Worm (Caenorhabditis elegans): ENCODE data around the gene pnk-4.

DNA sequence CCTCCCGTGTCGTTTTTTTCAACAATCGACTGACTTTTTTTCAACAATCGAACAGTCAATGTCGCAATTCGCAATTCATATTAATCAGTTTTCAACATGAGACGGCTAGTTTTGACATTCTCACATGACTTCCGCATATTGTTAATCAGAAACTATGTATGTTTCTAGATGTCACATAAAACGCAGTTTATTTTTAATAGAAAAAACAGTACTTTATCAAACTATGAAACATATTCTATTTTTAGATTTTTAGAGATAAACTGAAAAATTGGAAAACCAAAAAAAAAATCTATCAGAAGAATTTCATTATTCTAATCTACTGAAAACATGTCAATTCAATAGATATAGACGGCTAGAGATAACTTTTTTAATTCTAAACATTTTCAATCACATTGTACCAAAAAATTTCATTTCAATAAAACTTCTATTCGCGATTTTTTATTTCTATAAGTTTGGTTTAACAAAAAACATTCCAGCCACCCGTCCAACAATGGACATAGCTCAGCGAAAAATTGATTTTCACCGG lies at the start of gene pnk-4:
- TF ChIP-seq hlh-11 (tag; optimal IDR thresholded peaks at IDR 0.05) = peak; percentile 1
- TF ChIP-seq zfp-2 (tag; optimal IDR thresholded peaks at IDR 0.05) = no peak
- no peak for TF ChIP-seq egl-27 (tag; optimal IDR thresholded peaks at IDR 0.05)
- TF ChIP-seq unc-130 (GFP tag; optimal IDR thresholded peaks at IDR 0.05) = no peak
- no peak for TF ChIP-seq hlh-30 (tag; optimal IDR thresholded peaks at IDR 0.05; ENCODE audit: insufficient read depth)
- no peak for TF ChIP-seq dmd-8 (GFP tag; IDR thresholded peaks at IDR 0.05)
- TF ChIP-seq ctbp-1 (GFP tag; IDR thresholded peaks at IDR 0.05) = no peak
- TF ChIP-seq ceh-44 (GFP tag; IDR thresholded peaks at IDR 0.05) = no peak
